Fruit fly (Drosophila melanogaster): Measurements from ENCODE around the gene CASK.
A peak's percentile ranks its signal among the peaks of the same experiment; 100 is the strongest.

Gene CASK

DNA sequence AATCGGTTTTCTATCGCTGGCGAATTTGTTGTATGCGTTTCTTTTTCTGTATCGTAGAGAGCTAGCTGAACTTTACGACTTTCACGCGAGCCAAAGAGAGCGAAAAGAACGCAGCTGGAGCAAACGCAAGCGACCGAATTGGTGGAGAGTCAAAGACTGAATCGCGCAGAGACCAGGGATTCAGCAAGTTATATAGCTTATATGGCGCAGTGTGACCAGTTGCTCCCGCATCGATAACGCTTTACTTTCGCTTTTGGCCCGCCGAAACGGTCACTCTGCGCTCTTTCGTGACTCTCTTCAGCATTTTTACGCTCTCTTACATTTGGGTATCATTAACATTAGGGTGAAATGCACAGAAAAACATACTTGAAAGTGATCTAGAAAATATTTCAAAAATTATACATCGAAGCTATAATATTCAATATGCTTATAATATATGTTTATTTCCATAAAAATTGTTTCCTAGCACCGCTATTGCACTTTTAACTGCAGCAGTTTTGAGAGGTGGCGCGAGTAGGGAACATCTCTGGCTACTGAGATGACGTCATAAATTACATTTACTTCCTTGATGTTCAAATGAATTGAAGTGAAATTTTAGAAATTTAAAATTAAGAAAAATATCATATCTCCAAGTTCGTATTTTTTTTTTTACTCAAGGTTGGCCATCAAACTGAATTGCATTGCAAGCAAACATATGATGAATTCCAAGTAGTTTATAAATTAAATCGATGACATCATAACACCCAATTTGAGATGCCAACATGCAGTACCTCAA lies 33.8 kb upstream of the CASK start, which contains the start of gene glec (continued):
- TF ChIP-seq dac (GFP tag; optimal IDR thresholded peaks at IDR 0.05), result peak; percentile 33
- no peak for TF ChIP-seq CG3032 (tag; optimal IDR thresholded peaks at IDR 0.05)
- peak; percentile 72 for TF ChIP-seq Met (GFP tag; optimal IDR thresholded peaks at IDR 0.05)
- TF ChIP-seq Hr39 (GFP tag; optimal IDR thresholded peaks at IDR 0.05), result peak; percentile 47
- peak; percentile 8 for TF ChIP-seq CG4318 (GFP tag; optimal IDR thresholded peaks at IDR 0.05)
- TF ChIP-seq CG15336 (GFP tag; IDR thresholded peaks at IDR 0.05), result peak; percentile 44
- peak; percentile 1 for TF ChIP-seq fd85E (GFP tag; optimal IDR thresholded peaks at IDR 0.05)
- TF ChIP-seq fd59A (GFP tag; optimal IDR thresholded peaks at IDR 0.05), result no peak
- TF ChIP-seq CG9139 (GFP tag; optimal IDR thresholded peaks at IDR 0.05), result no peak
- peak; percentile 69 for TF ChIP-seq Hr4 (GFP tag; optimal IDR thresholded peaks at IDR 0.05)
- peak in 1 of 2 experiments; percentile 58 for TF ChIP-seq salr (GFP tag; optimal IDR thresholded peaks at IDR 0.05)
- peak; percentile 37 for TF ChIP-seq CG6792 (GFP tag; optimal IDR thresholded peaks at IDR 0.05)
- TF ChIP-seq lz (GFP tag; optimal IDR thresholded peaks at IDR 0.05), result peak; percentile 3

DNA sequence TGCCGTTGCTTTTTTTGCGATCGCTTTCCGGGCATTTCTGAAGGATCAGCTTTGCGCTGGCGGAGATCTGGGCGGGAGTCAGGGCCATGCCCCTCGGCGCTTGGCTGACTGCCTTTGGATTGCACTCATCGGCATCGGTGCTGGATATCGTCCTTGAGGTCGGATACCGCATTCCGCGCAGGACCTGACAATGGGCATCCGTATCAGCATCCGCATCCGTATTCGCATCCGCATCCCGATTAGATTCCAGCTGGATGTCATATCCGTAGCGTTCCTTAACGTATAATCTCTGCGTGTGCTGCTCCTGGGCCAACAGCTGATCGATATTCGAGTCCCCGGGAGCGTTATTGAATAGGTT lies 33.0 kb upstream of the CASK start:
- no peak for TF ChIP-seq Met (GFP tag; optimal IDR thresholded peaks at IDR 0.05)
- peak; percentile 19; the same call in 1 of the 3 replicates for TF ChIP-seq CG6163 (GFP tag; IDR thresholded peaks at IDR 0.05)

DNA sequence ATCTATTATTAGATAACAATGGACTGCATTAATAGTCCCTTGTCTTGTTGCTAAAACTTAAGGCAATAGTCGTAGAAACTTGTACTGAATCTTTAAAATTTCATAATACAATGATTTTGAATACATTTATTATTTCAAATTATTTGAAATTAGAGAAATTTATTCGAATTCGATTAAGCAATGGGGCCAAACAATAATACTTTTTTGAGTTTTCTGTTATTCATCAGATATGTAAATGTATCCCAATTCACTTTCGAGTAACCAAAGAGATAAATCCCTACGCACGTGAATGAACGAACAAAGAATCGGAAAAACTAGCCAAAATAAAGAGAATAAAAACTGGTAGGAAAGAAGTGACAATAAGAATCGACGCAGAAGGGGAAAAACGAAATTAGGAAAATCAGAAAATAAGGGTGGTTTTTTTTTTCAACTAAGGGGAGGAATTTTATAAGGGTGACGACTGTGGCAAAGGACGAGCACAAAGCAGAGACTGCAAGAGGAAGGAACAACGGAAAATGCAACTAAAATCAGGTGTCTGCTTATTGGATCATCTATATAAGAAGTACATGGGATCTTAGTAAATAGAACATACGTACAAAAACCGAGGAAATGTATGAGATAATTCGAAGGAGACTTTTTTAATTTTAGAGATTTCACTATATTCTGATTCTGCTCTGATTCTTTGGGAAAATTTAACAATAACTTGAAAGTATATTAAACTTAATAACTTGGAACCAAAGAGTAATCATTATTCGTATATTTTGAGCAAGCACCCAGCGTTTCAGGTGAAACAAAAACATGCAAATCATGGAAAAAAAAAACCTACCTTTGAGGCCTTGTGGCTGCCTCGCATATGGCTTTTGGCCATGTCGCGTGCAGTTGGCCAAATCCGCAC lies 32.3 kb upstream of the CASK start:
- no peak for TF ChIP-seq CG10631 (GFP tag; optimal IDR thresholded peaks at IDR 0.05)
- TF ChIP-seq Eip78C (GFP tag), result peak; percentile 59
- no peak for TF ChIP-seq esn (GFP tag; optimal IDR thresholded peaks at IDR 0.05)

DNA sequence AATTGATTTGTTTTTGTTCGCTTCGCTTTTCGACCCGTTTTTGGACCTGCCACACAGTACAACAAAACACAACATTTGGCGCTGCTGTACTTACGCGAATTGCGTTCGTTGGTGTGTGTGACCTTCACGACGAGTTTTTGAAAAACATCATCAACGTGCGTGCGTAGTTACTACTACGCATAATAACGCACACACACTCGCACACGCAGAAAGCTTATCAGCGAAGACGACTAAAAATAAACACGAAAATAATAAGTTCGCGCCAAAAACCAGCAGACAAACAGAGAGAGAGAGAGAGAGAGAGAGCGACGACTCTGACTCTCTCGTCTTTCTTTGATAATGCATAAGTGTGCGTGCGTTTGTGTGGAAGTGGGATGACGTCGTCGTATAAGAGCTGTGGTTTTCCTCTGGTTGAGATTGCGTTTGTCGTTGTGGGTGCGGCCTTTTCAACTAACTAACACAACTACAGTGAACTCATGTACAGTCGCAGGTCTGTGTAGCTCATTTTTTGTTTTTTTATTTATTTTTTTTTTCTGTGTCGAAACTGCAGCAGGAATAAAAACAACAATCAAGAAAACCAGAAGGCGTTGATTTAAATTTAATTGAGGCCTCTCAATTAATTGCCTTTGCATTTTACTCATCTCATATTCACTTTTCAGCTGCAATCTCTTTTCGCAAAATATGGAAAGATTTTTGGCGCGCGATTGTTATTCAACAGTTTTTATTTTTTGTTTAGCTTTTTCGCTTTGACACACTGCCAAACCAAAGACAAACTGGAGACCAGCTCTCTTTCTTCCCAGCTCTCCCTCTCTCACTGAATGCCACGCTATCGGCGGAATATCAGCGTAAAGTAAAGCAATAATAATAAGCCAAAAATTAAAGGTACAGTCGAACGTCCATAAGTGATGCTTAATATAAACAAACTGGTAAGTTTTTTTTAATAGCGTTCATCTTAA lies 31.4 kb upstream of the CASK start:
- TF ChIP-seq Hr38 (GFP tag; optimal IDR thresholded peaks at IDR 0.05), result no peak
- peak; percentile 67 for TF ChIP-seq CG15336 (GFP tag; IDR thresholded peaks at IDR 0.05)
- peak; percentile 26 for TF ChIP-seq topi (GFP tag; optimal IDR thresholded peaks at IDR 0.05)
- TF ChIP-seq fd85E (GFP tag; optimal IDR thresholded peaks at IDR 0.05), result peak; percentile 51
- TF ChIP-seq Sox102F (GFP tag; optimal IDR thresholded peaks at IDR 0.05), result peak; percentile 52
- peak; percentile 31 for TF ChIP-seq CG6792 (GFP tag; optimal IDR thresholded peaks at IDR 0.05)
- TF ChIP-seq cyc (GFP tag; optimal IDR thresholded peaks at IDR 0.05), result peak; percentile 6
- TF ChIP-seq Lpt (GFP tag; optimal IDR thresholded peaks at IDR 0.05), result peak; percentile 64
- no peak for TF ChIP-seq CG11902 (GFP tag; optimal IDR thresholded peaks at IDR 0.05)
- peak; percentile 29 for TF ChIP-seq CG8319 (GFP tag; optimal IDR thresholded peaks at IDR 0.05)
- peak; percentile 79 for TF ChIP-seq Eip78C (GFP tag)
- TF ChIP-seq CG1621 (tag; optimal IDR thresholded peaks at IDR 0.05), result peak; percentile 19
- TF ChIP-seq OdsH (GFP tag; optimal IDR thresholded peaks at IDR 0.05), result peak; percentile 3
- TF ChIP-seq CG8632 (GFP tag; optimal IDR thresholded peaks at IDR 0.05), result peak; percentile 61
- peak; percentile 58 for TF ChIP-seq spab (GFP tag; optimal IDR thresholded peaks at IDR 0.05)
- TF ChIP-seq Gug (GFP tag; IDR thresholded peaks at IDR 0.05), result no peak
- TF ChIP-seq lz (GFP tag; optimal IDR thresholded peaks at IDR 0.05), result no peak
- peak; percentile 29 for TF ChIP-seq Hr4 (GFP tag; optimal IDR thresholded peaks at IDR 0.05)
- peak; percentile 82 for TF ChIP-seq vri (GFP tag; optimal IDR thresholded peaks at IDR 0.05)
- no peak for TF ChIP-seq Ets96B (tag; optimal IDR thresholded peaks at IDR 0.05)
- peak; percentile 71 for TF ChIP-seq CG6854 (GFP tag; optimal IDR thresholded peaks at IDR 0.05)
- TF ChIP-seq Met (GFP tag; optimal IDR thresholded peaks at IDR 0.05), result peak; percentile 34
- peak; percentile 70 for TF ChIP-seq CG6808 (GFP tag; optimal IDR thresholded peaks at IDR 0.05)
- peak; percentile 35 for TF ChIP-seq CG7368 (GFP tag; optimal IDR thresholded peaks at IDR 0.05)
- peak; percentile 40 for TF ChIP-seq dsx (GFP tag; optimal IDR thresholded peaks at IDR 0.05; ENCODE audit: poor library complexity, severe bottlenecking)
- TF ChIP-seq Sox15 (GFP tag; optimal IDR thresholded peaks at IDR 0.05), result no peak
- TF ChIP-seq fkh (GFP tag; optimal IDR thresholded peaks at IDR 0.05), result peak; percentile 90
- peak; percentile 46 for TF ChIP-seq CG6276 (GFP tag; optimal IDR thresholded peaks at IDR 0.05)
- no peak for TF ChIP-seq fd59A (GFP tag; optimal IDR thresholded peaks at IDR 0.05)
- peak; percentile 11 for TF ChIP-seq Smox (GFP tag; optimal IDR thresholded peaks at IDR 0.05)

Data from whole organism, prepupa.